Fruit fly (Drosophila melanogaster): Measurements from ENCODE around the gene rgn.

rgn gene

dm6 chr3L:21441216-21441813 is 59.0 kb downstream of the rgn start, which contains the start of gene CG5664:
Gene CG5664 (minus strand): TSS chr3L:21441363.
- TF ChIP-seq Clk (GFP tag; optimal IDR thresholded peaks at IDR 0.05) (no peak), CG5204 (GFP tag; optimal IDR thresholded peaks at IDR 0.05) (no peak), Hr96 (GFP tag; optimal IDR thresholded peaks at IDR 0.05) (no peak), cic (GFP tag; optimal IDR thresholded peaks at IDR 0.05) (no peak), kay (GFP tag; ENCODE audit: borderline replicate concordance) (no peak), Crg-1 (GFP tag; optimal IDR thresholded peaks at IDR 0.05) (no peak), cnc (optimal IDR thresholded peaks at IDR 0.05) (no peak), pad (GFP tag; optimal IDR thresholded peaks at IDR 0.05) (no peak), CG12768 (GFP tag; optimal IDR thresholded peaks at IDR 0.05) (no peak), CG7101 (tag; optimal IDR thresholded peaks at IDR 0.05) (no peak), ovo (GFP tag; optimal IDR thresholded peaks at IDR 0.05) (no peak), bab1 (GFP tag; optimal IDR thresholded peaks at IDR 0.05) (no peak), CG33017 (tag; optimal IDR thresholded peaks at IDR 0.05) (no peak), tj (GFP tag; optimal IDR thresholded peaks at IDR 0.05) (no peak), CG7045 (GFP tag; optimal IDR thresholded peaks at IDR 0.05) (no peak), CG14711 (tag; optimal IDR thresholded peaks at IDR 0.05) (no peak), CG11617 (GFP tag; optimal IDR thresholded peaks at IDR 0.05) (no peak), toe (GFP tag; optimal IDR thresholded peaks at IDR 0.05) (no peak), CG1620 (GFP tag; optimal IDR thresholded peaks at IDR 0.05) (no peak), Mnt (GFP tag; optimal IDR thresholded peaks at IDR 0.05) (no peak)

- TF ChIP-seq CG33017 (tag; optimal IDR thresholded peaks at IDR 0.05) (no peak), Crg-1 (GFP tag; optimal IDR thresholded peaks at IDR 0.05) (no peak)
Measured at dm6 chr3L:21444719-21445118, 62.4 kb downstream of the rgn start, which contains the start of gene Alp1. Gene Alp1 (minus strand): TSS chr3L:21444819.

- no peak for TF ChIP-seq tj (GFP tag; optimal IDR thresholded peaks at IDR 0.05)
- no peak for TF ChIP-seq CG12768 (GFP tag; optimal IDR thresholded peaks at IDR 0.05)
- TF ChIP-seq CG7045 (GFP tag; optimal IDR thresholded peaks at IDR 0.05), result no peak
- no peak for TF ChIP-seq cnc (optimal IDR thresholded peaks at IDR 0.05)
- TF ChIP-seq Hr96 (GFP tag; optimal IDR thresholded peaks at IDR 0.05), result peak; percentile 41
- peak; percentile 55 for TF ChIP-seq bab1 (GFP tag; optimal IDR thresholded peaks at IDR 0.05)
- no peak for TF ChIP-seq ovo (GFP tag; optimal IDR thresholded peaks at IDR 0.05)
- peak; percentile 70 for TF ChIP-seq Crg-1 (GFP tag; optimal IDR thresholded peaks at IDR 0.05)
- no peak for TF ChIP-seq Clk (GFP tag; optimal IDR thresholded peaks at IDR 0.05)
- TF ChIP-seq CG14711 (tag; optimal IDR thresholded peaks at IDR 0.05), result peak; percentile 12
- TF ChIP-seq Mnt (GFP tag; optimal IDR thresholded peaks at IDR 0.05), result no peak
- peak; percentile 39 for TF ChIP-seq CG7101 (tag; optimal IDR thresholded peaks at IDR 0.05)
- TF ChIP-seq kay (GFP tag; ENCODE audit: borderline replicate concordance), result no peak
- TF ChIP-seq pad (GFP tag; optimal IDR thresholded peaks at IDR 0.05), result peak; percentile 25
- no peak for TF ChIP-seq CG33017 (tag; optimal IDR thresholded peaks at IDR 0.05)
- peak; percentile 52 for TF ChIP-seq CG1620 (GFP tag; optimal IDR thresholded peaks at IDR 0.05)
Measured at dm6 chr3L:21445704-21446103, 63.4 kb downstream of the rgn start, which contains the start of gene Syx7. Gene Syx7 (plus strand): TSS chr3L:21445834.

dm6 chr3L:21449336-21449735 is 67.0 kb downstream of the rgn start:
- no peak for TF ChIP-seq cic (GFP tag; optimal IDR thresholded peaks at IDR 0.05)

DNA sequence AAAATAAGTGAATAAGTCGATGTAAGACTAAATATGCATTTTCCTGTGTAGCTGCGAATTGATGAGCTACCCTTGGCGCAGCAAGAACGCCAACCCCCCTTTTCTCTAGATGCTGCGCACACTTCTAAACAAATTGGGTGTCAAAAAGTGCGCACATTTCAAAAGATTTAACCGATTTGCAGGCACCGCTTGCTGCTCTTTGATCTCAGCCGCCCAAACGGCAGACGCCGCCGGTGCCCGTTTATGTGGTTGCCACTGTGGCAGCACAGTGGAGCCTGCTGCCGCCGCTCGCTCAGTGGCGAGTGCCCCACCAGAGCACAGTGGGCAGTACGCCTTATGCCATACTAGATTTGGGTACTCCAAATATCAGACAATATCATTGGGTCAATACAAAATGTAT is 68.2 kb downstream of the rgn start:
- TF ChIP-seq CG14711 (tag; optimal IDR thresholded peaks at IDR 0.05), result no peak
- no peak for TF ChIP-seq Crg-1 (GFP tag; optimal IDR thresholded peaks at IDR 0.05)
- TF ChIP-seq cic (GFP tag; optimal IDR thresholded peaks at IDR 0.05), result no peak
- TF ChIP-seq Hr96 (GFP tag; optimal IDR thresholded peaks at IDR 0.05), result no peak
- TF ChIP-seq bab1 (GFP tag; optimal IDR thresholded peaks at IDR 0.05), result no peak
- TF ChIP-seq kay (GFP tag; ENCODE audit: borderline replicate concordance), result no peak
- TF ChIP-seq CG7045 (GFP tag; optimal IDR thresholded peaks at IDR 0.05), result no peak
- no peak for TF ChIP-seq CG5204 (GFP tag; optimal IDR thresholded peaks at IDR 0.05)

- no peak for TF ChIP-seq CG11617 (GFP tag; optimal IDR thresholded peaks at IDR 0.05)
- no peak for TF ChIP-seq kay (GFP tag; ENCODE audit: borderline replicate concordance)
- no peak for TF ChIP-seq Mnt (GFP tag; optimal IDR thresholded peaks at IDR 0.05)
- no peak for TF ChIP-seq cic (GFP tag; optimal IDR thresholded peaks at IDR 0.05)
- TF ChIP-seq CG14711 (tag; optimal IDR thresholded peaks at IDR 0.05), result no peak
- no peak for TF ChIP-seq CG7101 (tag; optimal IDR thresholded peaks at IDR 0.05)
- no peak for TF ChIP-seq bab1 (GFP tag; optimal IDR thresholded peaks at IDR 0.05)
- TF ChIP-seq CG12768 (GFP tag; optimal IDR thresholded peaks at IDR 0.05), result no peak
- TF ChIP-seq Hr96 (GFP tag; optimal IDR thresholded peaks at IDR 0.05), result no peak
- no peak for TF ChIP-seq Clk (GFP tag; optimal IDR thresholded peaks at IDR 0.05)
- no peak for TF ChIP-seq tj (GFP tag; optimal IDR thresholded peaks at IDR 0.05)
- TF ChIP-seq Crg-1 (GFP tag; optimal IDR thresholded peaks at IDR 0.05), result no peak
- TF ChIP-seq pad (GFP tag; optimal IDR thresholded peaks at IDR 0.05), result no peak
- TF ChIP-seq CG5204 (GFP tag; optimal IDR thresholded peaks at IDR 0.05), result no peak
Measured at dm6 chr3L:21453623-21454022, 71.3 kb downstream of the rgn start.

dm6 chr3L:21455196-21455595 is 72.9 kb downstream of the rgn start:
- no peak for TF ChIP-seq CG1620 (GFP tag; optimal IDR thresholded peaks at IDR 0.05)
- TF ChIP-seq Crg-1 (GFP tag; optimal IDR thresholded peaks at IDR 0.05), result no peak
- no peak for TF ChIP-seq cnc (optimal IDR thresholded peaks at IDR 0.05)
- TF ChIP-seq CG14711 (tag; optimal IDR thresholded peaks at IDR 0.05), result no peak
- TF ChIP-seq CG7101 (tag; optimal IDR thresholded peaks at IDR 0.05), result no peak
- no peak for TF ChIP-seq CG5204 (GFP tag; optimal IDR thresholded peaks at IDR 0.05)
- no peak for TF ChIP-seq cic (GFP tag; optimal IDR thresholded peaks at IDR 0.05)
- TF ChIP-seq tj (GFP tag; optimal IDR thresholded peaks at IDR 0.05), result no peak
